Worm (Caenorhabditis elegans) whole organism, L1 larva: ENCODE data around the gene str-60.

Source experiments
- mdl-1 ChIP-seq, 2 experiments: fragments of 150-350 bp; optimal IDR thresholded peaks; 2 replicates each; lab custom pipeline; 2014 to 2017; ENCODE audit warnings: missing biosample characterization in 2 of 2, missing genetic modification characterization in 2 of 2, inconsistent platforms in 1 of 2
- nhr-47 ChIP-seq: sonication (generic microtip); optimal IDR thresholded peaks from 2 replicates; lab custom pipeline; 2016; ENCODE audit warnings: mild to moderate bottlenecking, missing genetic modification characterization, moderate library complexity, missing compliant biosample characterization

- TF ChIP-seq nhr-47 (tag; lab: Kevin White, UChicago), result no peak
- no peak for TF ChIP-seq mdl-1 (tag; optimal IDR thresholded peaks at IDR 0.05; lab: Kevin White, UChicago)
Measured at ce11 chrV:15887708-15888295, 10.0 kb upstream of the str-60 start.
